Worm (Caenorhabditis elegans): Measurements from ENCODE around the gene D1054.19.

ce11 chrV:10764066-10764465 is 31.5 kb upstream of the D1054.19 start, which contains the start of gene ocr-1:
- TF ChIP-seq unc-39 (tag; optimal IDR thresholded peaks at IDR 0.05), result no peak
- no peak for TF ChIP-seq elt-3 (tag; optimal IDR thresholded peaks at IDR 0.05)
- no peak for TF ChIP-seq elt-2 (tag; optimal IDR thresholded peaks at IDR 0.05)

All from whole organism, L3 larva.